Fruit fly (Drosophila melanogaster) Kc167 (cell line): ENCODE data around the gene CG7840.

Experiments used
- Myc ChIP-seq: fragments of >200 bp; optimal IDR thresholded peaks from 2 replicates; lab custom pipeline; 2017; ENCODE audit warnings: missing external identifiers
- h ChIP-seq: fragments of >200 bp; optimal IDR thresholded peaks from 3 replicates; lab custom pipeline; 2018; ENCODE audit warnings: missing external identifiers
- ttk ChIP-seq: sonication (Bioruptor generic); optimal IDR thresholded peaks from 2 replicates; lab custom pipeline; 2017; ENCODE audit warnings: missing external identifiers

- no peak for TF ChIP-seq ttk (lab: Kevin White, UChicago)
- TF ChIP-seq Myc (lab: Kevin White, UChicago) = no peak
- TF ChIP-seq h (lab: Kevin White, UChicago) = no peak
Measured at dm6 chr2L:8268679-8269078, 36.7 kb upstream of the CG7840 start.
